Fruit fly (Drosophila melanogaster): Measurements from ENCODE around the gene CG14000.

dm6 chr2L:5904585-5904984 is 5.5 kb downstream of the CG14000 start, which contains the start of gene CG9021:
- TF ChIP-seq GATAd (GFP tag; optimal IDR thresholded peaks at IDR 0.05) (peak; percentile 27), Myc (optimal IDR thresholded peaks at IDR 0.05) (no peak), woc (GFP tag; optimal IDR thresholded peaks at IDR 0.05) (no peak), Dfd (GFP tag; optimal IDR thresholded peaks at IDR 0.05) (no peak), Hr78 (GFP tag; optimal IDR thresholded peaks at IDR 0.05) (no peak), Abd-B (GFP tag; optimal IDR thresholded peaks at IDR 0.05) (no peak), rgr (GFP tag; optimal IDR thresholded peaks at IDR 0.05) (peak; percentile 76), Jra (GFP tag; optimal IDR thresholded peaks at IDR 0.05) (peak; percentile 51), sv (GFP tag; optimal IDR thresholded peaks at IDR 0.05) (no peak), usp (GFP tag; optimal IDR thresholded peaks at IDR 0.05) (no peak), psq (GFP tag; optimal IDR thresholded peaks at IDR 0.05) (peak; percentile 48)

Data from whole organism, wandering third instar larva.